Fruit fly (Drosophila melanogaster) whole organism: ENCODE measurements around the gene TrpA1.

Source experiments
- CG8478 ChIP-seq: fragments of >200 bp; optimal IDR thresholded peaks from 2 replicates; lab custom pipeline; 2018; ENCODE audit warnings: inconsistent platforms
- EcR ChIP-seq, 2 experiments: fragments of >200 bp; optimal IDR thresholded peaks; 2 replicates each; lab custom pipeline; 2017; ENCODE audit warnings: missing biosample characterization in 2 of 2, missing genetic modification characterization in 2 of 2, missing genetic modification reagents in 2 of 2

- no peak for TF ChIP-seq CG8478 (lab: Kevin White, UChicago)
- no peak for TF ChIP-seq EcR (GFP tag; optimal IDR thresholded peaks at IDR 0.05; lab: Kevin White, UChicago)
Measured at dm6 chr3L:8954648-8955033, 49.6 kb upstream of the TrpA1 start, which contains the start of gene GNBP3.
